Fruit fly (Drosophila melanogaster) whole organism, pupa: ENCODE measurements around the gene Lsd-2.

Experiments
- CG10348 ChIP-seq: fragments of 200-800 bp; sonication (Bioruptor generic); IDR thresholded peaks from 2 replicates; pipeline ENCODE4 v1.3.6; 2022; ENCODE audit warnings: missing biosample characterization, missing genetic modification characterization
- CG12605 ChIP-seq: fragments of 200-800 bp; sonication (Bioruptor generic); IDR thresholded peaks from 2 replicates; pipeline ENCODE4 v1.3.6; 2022; ENCODE audit warnings: missing biosample characterization, missing genetic modification characterization
- CG13204 ChIP-seq: fragments of 200-800 bp; sonication (Bioruptor generic); optimal IDR thresholded peaks from 2 replicates; lab custom pipeline; 2018; ENCODE audit warnings: missing biosample characterization, mild to moderate bottlenecking, missing genetic modification characterization, moderate library complexity
- CG14655 ChIP-seq: fragments of 200-800 bp; sonication (Bioruptor generic); optimal IDR thresholded peaks from 3 replicates; lab custom pipeline; 2017; ENCODE audit warnings: mild to moderate bottlenecking, missing biosample characterization, missing genetic modification reagents, missing genetic modification characterization
- CG15710 ChIP-seq: fragments of 200-800 bp; sonication (Bioruptor generic); optimal IDR thresholded peaks from 2 replicates; lab custom pipeline; 2018; ENCODE audit warnings: missing biosample characterization, mild to moderate bottlenecking, missing genetic modification characterization, moderate library complexity
- CG17806 ChIP-seq: fragments of 200-800 bp; sonication (Bioruptor generic); optimal IDR thresholded peaks from 2 replicates; lab custom pipeline; 2018; ENCODE audit warnings: missing biosample characterization, mild to moderate bottlenecking, missing genetic modification characterization, moderate library complexity
- CG32121 ChIP-seq: fragments of 200-800 bp; sonication (Bioruptor generic); IDR thresholded peaks from 2 replicates; pipeline ENCODE4 v1.3.6; 2022; ENCODE audit warnings: missing biosample characterization, missing genetic modification characterization
- CG34367 ChIP-seq: fragments of 200-800 bp; sonication (Bioruptor generic); optimal IDR thresholded peaks from 2 replicates; lab custom pipeline; 2018; ENCODE audit warnings: missing biosample characterization, mild to moderate bottlenecking, missing genetic modification characterization
- CG4496 ChIP-seq: fragments of 200-800 bp; sonication (Bioruptor generic); IDR thresholded peaks from 3 replicates; pipeline ENCODE4 v1.3.6; 2022; ENCODE audit warnings: missing biosample characterization, missing genetic modification characterization
- CG8159 ChIP-seq: fragments of 200-800 bp; sonication (Bioruptor generic); optimal IDR thresholded peaks from 3 replicates; lab custom pipeline; 2018; ENCODE audit warnings: missing biosample characterization, mild to moderate bottlenecking, missing genetic modification characterization, moderate library complexity
- CG8301 ChIP-seq: fragments of 200-800 bp; sonication (Bioruptor generic); optimal IDR thresholded peaks from 2 replicates; lab custom pipeline; 2018; ENCODE audit warnings: missing biosample characterization, mild to moderate bottlenecking, missing genetic modification characterization
- CG9948 ChIP-seq: fragments of 200-800 bp; sonication (Bioruptor generic); optimal IDR thresholded peaks from 2 replicates; lab custom pipeline; 2018; ENCODE audit warnings: missing biosample characterization, mild to moderate bottlenecking, missing genetic modification characterization, moderate library complexity
- D1 ChIP-seq: fragments of 200-800 bp; sonication (Bioruptor generic); optimal IDR thresholded peaks from 2 replicates; lab custom pipeline; 2018; ENCODE audit warnings: missing biosample characterization, mild to moderate bottlenecking, missing genetic modification characterization, moderate library complexity
- EcR ChIP-seq: fragments of 200-800 bp; sonication (Bioruptor generic); optimal IDR thresholded peaks from 3 replicates; lab custom pipeline; 2019; ENCODE audit warnings: missing biosample characterization, missing genetic modification characterization, mild to moderate bottlenecking, moderate library complexity, missing genetic modification reagents
- Ets98B ChIP-seq: fragments of 200-800 bp; sonication (Bioruptor generic); IDR thresholded peaks from 2 replicates; pipeline ENCODE4 v1.3.6; 2022; ENCODE audit warnings: missing biosample characterization, missing genetic modification characterization
- Pif1A ChIP-seq: fragments of 200-800 bp; sonication (Bioruptor generic); optimal IDR thresholded peaks from 3 replicates; lab custom pipeline; 2016; ENCODE audit warnings: missing biosample characterization, missing genetic modification characterization
- Pif1B ChIP-seq: fragments of 200-800 bp; sonication (Bioruptor generic); optimal IDR thresholded peaks from 3 replicates; lab custom pipeline; 2016; ENCODE audit warnings: missing biosample characterization, missing genetic modification characterization
- Snoo ChIP-seq: fragments of 200-800 bp; sonication (Bioruptor generic); optimal IDR thresholded peaks from 3 replicates; lab custom pipeline; 2017; ENCODE audit warnings: missing biosample characterization, mild to moderate bottlenecking, missing genetic modification characterization, inconsistent platforms
- fd96Ca ChIP-seq: fragments of 200-800 bp; sonication (Bioruptor generic); IDR thresholded peaks from 3 replicates; pipeline ENCODE4 v1.3.6; 2022; ENCODE audit warnings: missing biosample characterization, missing genetic modification characterization
- gl ChIP-seq: fragments of 200-800 bp; sonication (Bioruptor generic); optimal IDR thresholded peaks from 2 replicates; lab custom pipeline; 2018; ENCODE audit warnings: missing biosample characterization, mild to moderate bottlenecking, missing genetic modification characterization
- rn ChIP-seq: fragments of 200-800 bp; sonication (Bioruptor generic); IDR thresholded peaks from 2 replicates; pipeline ENCODE4 v1.3.6; 2022; ENCODE audit warnings: missing biosample characterization, missing genetic modification characterization

Lsd-2 gene

dm6 chrX:15084580-15085138 lies 8.6 kb upstream of the Lsd-2 start, which contains the start of gene Cox17:
Gene Cox17 (minus strand): TSS chrX:15084699.
- TF ChIP-seq CG8301 (tag; lab: Kevin White, UChicago): peak; percentile 66
- no peak for TF ChIP-seq rn (GFP tag; lab: Robert Waterston, UW)
- TF ChIP-seq CG9948 (tag; lab: Kevin White, UChicago): peak; percentile 72
- peak; percentile 15 for TF ChIP-seq gl (tag; lab: Kevin White, UChicago)
- peak; percentile 61 for TF ChIP-seq Snoo
- peak; percentile 57 for TF ChIP-seq CG17806 (tag; lab: Kevin White, UChicago)
- peak; percentile 22 for TF ChIP-seq D1 (tag; lab: Kevin White, UChicago)
- TF ChIP-seq CG8159 (tag; lab: Kevin White, UChicago): peak; percentile 80
- peak; percentile 82 for TF ChIP-seq CG14655
- TF ChIP-seq fd96Ca (GFP tag; lab: Robert Waterston, UW): peak; percentile 63; the same call in 2 of the 3 replicates
- TF ChIP-seq Ets98B: peak; percentile 38
- peak; percentile 58 for TF ChIP-seq Pif1B (GFP tag; lab: Kevin White, UChicago)
- peak; percentile 31; the same call in 1 of the 2 replicates for TF ChIP-seq CG32121
- TF ChIP-seq Pif1A (GFP tag; lab: Kevin White, UChicago): peak; percentile 74
- TF ChIP-seq CG4496: peak; percentile 21; the same call in 1 of the 3 replicates
- TF ChIP-seq EcR (GFP tag; lab: Kevin White, UChicago): no peak
- no peak for TF ChIP-seq CG12605 (GFP tag; lab: Robert Waterston, UW)
- TF ChIP-seq CG34367: peak; percentile 58
- peak; percentile 62 for TF ChIP-seq CG10348
- TF ChIP-seq CG15710 (tag; lab: Kevin White, UChicago): peak; percentile 78
- TF ChIP-seq CG13204 (GFP tag; lab: Kevin White, UChicago): peak; percentile 13

dm6 chrX:15082681-15083080 lies 6.7 kb upstream of the Lsd-2 start, which contains the start of gene CG33178:
Gene CG33178 (plus strand): TSS chrX:15082827.
- TF ChIP-seq CG4496 (0 out of 3 replicates have a peak, but pooled peaks have one; percentile 39), Pif1B (GFP tag; lab: Kevin White, UChicago) (no peak), Snoo (no peak)

dm6 chrX:15080780-15081402 lies 4.9 kb upstream of the Lsd-2 start, which contains the start of gene CG33177:
Gene CG33177 (plus strand): TSS chrX:15081367.
- TF ChIP-seq CG10348: no peak
- no peak for TF ChIP-seq D1 (tag; lab: Kevin White, UChicago)
- TF ChIP-seq EcR (GFP tag; lab: Kevin White, UChicago): no peak
- no peak for TF ChIP-seq CG13204 (GFP tag; lab: Kevin White, UChicago)
- TF ChIP-seq Pif1B (GFP tag; lab: Kevin White, UChicago): no peak
- TF ChIP-seq CG14655: no peak
- TF ChIP-seq CG12605 (GFP tag; lab: Robert Waterston, UW): no peak
- TF ChIP-seq fd96Ca (GFP tag; lab: Robert Waterston, UW): no peak
- TF ChIP-seq Snoo: no peak
- no peak for TF ChIP-seq gl (tag; lab: Kevin White, UChicago)
- TF ChIP-seq Pif1A (GFP tag; lab: Kevin White, UChicago): no peak
- no peak for TF ChIP-seq CG17806 (tag; lab: Kevin White, UChicago)
- no peak for TF ChIP-seq Ets98B
- no peak for TF ChIP-seq CG9948 (tag; lab: Kevin White, UChicago)
- TF ChIP-seq rn (GFP tag; lab: Robert Waterston, UW): no peak
- TF ChIP-seq CG15710 (tag; lab: Kevin White, UChicago): no peak
- no peak for TF ChIP-seq CG32121
- no peak for TF ChIP-seq CG4496
- TF ChIP-seq, all 21 proteins: peak for 0

dm6 chrX:15079945-15080344 lies 3.9 kb upstream of the Lsd-2 start:
- TF ChIP-seq Pif1A (GFP tag; lab: Kevin White, UChicago): peak; percentile 13
- peak; percentile 14 for TF ChIP-seq CG8301 (tag; lab: Kevin White, UChicago)
- TF ChIP-seq CG13204 (GFP tag; lab: Kevin White, UChicago): peak; percentile 67
- TF ChIP-seq CG32121: no peak
- TF ChIP-seq CG34367: peak; percentile 26
- TF ChIP-seq CG17806 (tag; lab: Kevin White, UChicago): no peak
- TF ChIP-seq CG15710 (tag; lab: Kevin White, UChicago): peak; percentile 24
- TF ChIP-seq Snoo: no peak
- peak; percentile 25 for TF ChIP-seq Pif1B (GFP tag; lab: Kevin White, UChicago)
- TF ChIP-seq gl (tag; lab: Kevin White, UChicago): peak; percentile 66
- no peak for TF ChIP-seq CG8159 (tag; lab: Kevin White, UChicago)
- peak; percentile 62 for TF ChIP-seq CG12605 (GFP tag; lab: Robert Waterston, UW)
- peak; percentile 50; the same call in 2 of the 3 replicates for TF ChIP-seq CG4496
- TF ChIP-seq CG10348: no peak

dm6 chrX:15079163-15079809 lies 3.3 kb upstream of the Lsd-2 start:
- peak; percentile 57 for TF ChIP-seq gl (tag; lab: Kevin White, UChicago)
- TF ChIP-seq CG15710 (tag; lab: Kevin White, UChicago): no peak
- TF ChIP-seq CG4496: no peak
- TF ChIP-seq CG8301 (tag; lab: Kevin White, UChicago): no peak
- TF ChIP-seq D1 (tag; lab: Kevin White, UChicago): no peak
- TF ChIP-seq rn (GFP tag; lab: Robert Waterston, UW): no peak
- no peak for TF ChIP-seq CG12605 (GFP tag; lab: Robert Waterston, UW)
- no peak for TF ChIP-seq EcR (GFP tag; lab: Kevin White, UChicago)
- TF ChIP-seq Ets98B: 0 out of 2 replicates have a peak, but pooled peaks have one; percentile 9
- no peak for TF ChIP-seq CG8159 (tag; lab: Kevin White, UChicago)
- TF ChIP-seq CG34367: no peak
- no peak for TF ChIP-seq CG9948 (tag; lab: Kevin White, UChicago)
- TF ChIP-seq CG14655: peak; percentile 48
- peak; percentile 51 for TF ChIP-seq CG13204 (GFP tag; lab: Kevin White, UChicago)
- no peak for TF ChIP-seq CG32121
- peak; percentile 18 for TF ChIP-seq Pif1A (GFP tag; lab: Kevin White, UChicago)
- TF ChIP-seq Snoo: peak; percentile 31
- TF ChIP-seq Pif1B (GFP tag; lab: Kevin White, UChicago): peak; percentile 40
- TF ChIP-seq fd96Ca (GFP tag; lab: Robert Waterston, UW): no peak
- no peak for TF ChIP-seq CG10348
- TF ChIP-seq CG17806 (tag; lab: Kevin White, UChicago): no peak
